Fruit fly (Drosophila melanogaster): ENCODE results near the gene barr.

DNA sequence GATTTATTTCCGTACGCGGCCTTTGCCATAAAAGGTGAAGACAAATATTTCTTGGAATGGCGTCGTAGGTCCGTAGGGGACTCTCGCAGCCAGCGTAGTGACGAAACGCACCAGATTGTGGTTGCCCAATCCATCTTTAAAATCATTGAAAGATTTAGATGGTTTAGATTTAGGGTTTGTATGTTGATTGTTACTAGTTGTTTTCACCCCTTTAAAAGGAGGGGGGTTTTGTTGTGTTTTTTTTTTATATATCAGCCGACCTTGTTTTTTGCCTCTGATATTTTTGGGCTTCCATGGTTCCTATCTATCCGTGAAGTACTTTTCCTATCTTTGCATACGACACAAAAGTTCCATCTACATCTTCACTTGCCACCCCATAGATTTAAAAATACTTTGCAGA, 17.7 kb upstream of the barr start:
- TF ChIP-seq acj6 (GFP tag; optimal IDR thresholded peaks at IDR 0.05) (no peak), Eip93F (GFP tag; optimal IDR thresholded peaks at IDR 0.05) (no peak), OdsH (GFP tag; optimal IDR thresholded peaks at IDR 0.05) (no peak), Hr39 (GFP tag; optimal IDR thresholded peaks at IDR 0.05) (peak; percentile 19), eg (GFP tag; IDR thresholded peaks at IDR 0.05) (no peak), Hr4 (GFP tag; optimal IDR thresholded peaks at IDR 0.05) (no peak), Ets96B (tag; optimal IDR thresholded peaks at IDR 0.05) (no peak), Sox15 (GFP tag; optimal IDR thresholded peaks at IDR 0.05) (no peak), Ets21C (GFP tag; optimal IDR thresholded peaks at IDR 0.05) (no peak)
